Worm (Caenorhabditis elegans) whole organism, mixed stage, embryonic: ENCODE results near the gene ceh-76.

Source experiments
- M03D4.4 ChIP-seq: sonication (generic microtip); optimal IDR thresholded peaks from 2 replicates; lab custom pipeline; 2017; ENCODE audit warnings: mild to moderate bottlenecking, missing genetic modification characterization, missing compliant biosample characterization
- bed-3 ChIP-seq: fragments of 200-800 bp; sonication (Bioruptor generic); optimal IDR thresholded peaks from 3 replicates; lab custom pipeline; 2018; ENCODE audit warnings: mild to moderate bottlenecking, missing genetic modification characterization, moderate library complexity, missing compliant biosample characterization
- blmp-1 ChIP-seq: fragments of 150-350 bp; optimal IDR thresholded peaks from 2 replicates; lab custom pipeline; 2014; ENCODE audit warnings: missing biosample characterization, missing genetic modification characterization
- ceh-43 ChIP-seq: fragments of 200-800 bp; sonication (Bioruptor generic); optimal IDR thresholded peaks from 2 replicates; lab custom pipeline; 2018; ENCODE audit warnings: mild to moderate bottlenecking, missing genetic modification characterization, moderate library complexity, missing compliant biosample characterization
- ces-1 ChIP-seq: fragments of 150-350 bp; optimal IDR thresholded peaks from 2 replicates; lab custom pipeline; 2014; ENCODE audit warnings: missing biosample characterization, missing genetic modification reagents, missing genetic modification characterization
- cnd-1 ChIP-seq: fragments of 200-800 bp; sonication (Bioruptor generic); optimal IDR thresholded peaks from 2 replicates; lab custom pipeline; 2018; ENCODE audit warnings: mild to moderate bottlenecking, missing genetic modification characterization, missing compliant biosample characterization
- elt-3 ChIP-seq: fragments of 150-350 bp; optimal IDR thresholded peaks from 2 replicates; lab custom pipeline; 2014; ENCODE audit warnings: missing biosample characterization, missing genetic modification characterization
- flh-1 ChIP-seq: fragments of 200-800 bp; sonication (Bioruptor generic); optimal IDR thresholded peaks from 2 replicates; lab custom pipeline; 2018; ENCODE audit warnings: mild to moderate bottlenecking, missing genetic modification characterization, moderate library complexity, missing compliant biosample characterization
- ham-2 ChIP-seq: fragments of 200-800 bp; sonication (Bioruptor generic); optimal IDR thresholded peaks from 2 replicates; lab custom pipeline; 2018; ENCODE audit warnings: mild to moderate bottlenecking, missing genetic modification characterization, missing compliant biosample characterization
- lin-13 ChIP-seq: fragments of 150-350 bp; optimal IDR thresholded peaks from 2 replicates; lab custom pipeline; 2014; ENCODE audit warnings: missing biosample characterization, missing genetic modification characterization
- lin-32 ChIP-seq: fragments of 200-800 bp; sonication (Bioruptor generic); optimal IDR thresholded peaks from 2 replicates; lab custom pipeline; 2018; ENCODE audit warnings: mild to moderate bottlenecking, missing genetic modification characterization, missing compliant biosample characterization
- mls-2 ChIP-seq: sonication (generic microtip); optimal IDR thresholded peaks from 2 replicates; lab custom pipeline; 2016; ENCODE audit warnings: mild to moderate bottlenecking, missing genetic modification characterization, moderate library complexity, missing compliant biosample characterization
- nhr-12 ChIP-seq: fragments of 150-350 bp; optimal IDR thresholded peaks from 2 replicates; lab custom pipeline; 2014; ENCODE audit warnings: missing biosample characterization, missing genetic modification characterization
- nhr-2 ChIP-seq: fragments of 150-350 bp; optimal IDR thresholded peaks from 2 replicates; lab custom pipeline; 2014; ENCODE audit warnings: missing biosample characterization, missing genetic modification characterization
- nhr-237 ChIP-seq: fragments of 150-350 bp; optimal IDR thresholded peaks from 2 replicates; lab custom pipeline; 2014; ENCODE audit warnings: missing biosample characterization, missing genetic modification characterization
- nhr-76 ChIP-seq: sonication (generic microtip); optimal IDR thresholded peaks from 2 replicates; lab custom pipeline; 2017; ENCODE audit warnings: missing biosample characterization, missing genetic modification characterization
- pha-4 ChIP-seq: fragments of 150-350 bp; optimal IDR thresholded peaks from 2 replicates; lab custom pipeline; 2018; ENCODE audit warnings: missing biosample characterization, missing genetic modification reagents, missing genetic modification characterization
- snpc-4 ChIP-seq: fragments of 150-350 bp; optimal IDR thresholded peaks from 2 replicates; lab custom pipeline; 2014; ENCODE audit warnings: missing biosample characterization, missing genetic modification characterization
- unc-39 ChIP-seq: fragments of 150-350 bp; optimal IDR thresholded peaks from 2 replicates; lab custom pipeline; 2014; ENCODE audit warnings: missing biosample characterization, missing genetic modification characterization
- unc-62 ChIP-seq: fragments of 150-350 bp; optimal IDR thresholded peaks from 2 replicates; lab custom pipeline; 2014; ENCODE audit warnings: missing biosample characterization, missing genetic modification reagents, missing genetic modification characterization
- zip-8 ChIP-seq: fragments of 150-350 bp; optimal IDR thresholded peaks from 2 replicates; lab custom pipeline; 2014; ENCODE audit warnings: missing biosample characterization, missing genetic modification characterization
- ztf-11 ChIP-seq: fragments of 150-350 bp; optimal IDR thresholded peaks from 2 replicates; lab custom pipeline; 2014; ENCODE audit warnings: missing biosample characterization, missing genetic modification characterization

ceh-76 gene

ce11 chrV:7952855-7953254 is 41.6 kb downstream of the ceh-76 start, which contains the start of gene clec-216:
Gene clec-216 (minus strand): TSS chrV:7952955.
- TF ChIP-seq blmp-1 (tag; lab: Kevin White, UChicago) (no peak), bed-3 (GFP tag; lab: Kevin White, UChicago) (no peak), nhr-2 (tag; lab: Kevin White, UChicago) (no peak), unc-39 (tag; lab: Kevin White, UChicago) (no peak), unc-62 (GFP tag; lab: Kevin White, UChicago) (no peak), nhr-12 (tag; lab: Kevin White, UChicago) (no peak), ceh-43 (GFP tag; lab: Kevin White, UChicago) (no peak), M03D4.4 (no peak), nhr-237 (tag; lab: Kevin White, UChicago) (no peak), zip-8 (tag; lab: Kevin White, UChicago) (no peak), snpc-4 (tag; lab: Kevin White, UChicago) (no peak), mls-2 (tag; lab: Kevin White, UChicago) (no peak), ztf-11 (no peak), nhr-76 (tag; lab: Kevin White, UChicago) (no peak), ces-1 (GFP tag; lab: Kevin White, UChicago) (no peak), pha-4 (tag; lab: Kevin White, UChicago) (no peak), elt-3 (tag; lab: Kevin White, UChicago) (no peak), ham-2 (no peak), cnd-1 (tag; lab: Kevin White, UChicago) (no peak)

ce11 chrV:7946229-7946628 is 48.2 kb downstream of the ceh-76 start:
- TF ChIP-seq flh-1 (GFP tag; lab: Kevin White, UChicago) (no peak), lin-13 (tag; lab: Kevin White, UChicago) (no peak), lin-32 (GFP tag; lab: Kevin White, UChicago) (no peak)
